Fruit fly (Drosophila melanogaster) whole organism: Measurements from ENCODE around the gene glob3.

Experiments used
- Dll ChIP-seq: fragments of >200 bp; optimal IDR thresholded peaks from 2 replicates; lab custom pipeline; 2017
- pan ChIP-seq: fragments of >200 bp; optimal IDR thresholded peaks from 2 replicates; lab custom pipeline; 2017
- psq ChIP-seq: fragments of >200 bp; optimal IDR thresholded peaks from 2 replicates; lab custom pipeline; 2017
- usp ChIP-seq: fragments of >200 bp; optimal IDR thresholded peaks from 2 replicates; lab custom pipeline; 2017; ENCODE audit warnings: missing biosample characterization, missing genetic modification characterization, mixed read lengths

DNA sequence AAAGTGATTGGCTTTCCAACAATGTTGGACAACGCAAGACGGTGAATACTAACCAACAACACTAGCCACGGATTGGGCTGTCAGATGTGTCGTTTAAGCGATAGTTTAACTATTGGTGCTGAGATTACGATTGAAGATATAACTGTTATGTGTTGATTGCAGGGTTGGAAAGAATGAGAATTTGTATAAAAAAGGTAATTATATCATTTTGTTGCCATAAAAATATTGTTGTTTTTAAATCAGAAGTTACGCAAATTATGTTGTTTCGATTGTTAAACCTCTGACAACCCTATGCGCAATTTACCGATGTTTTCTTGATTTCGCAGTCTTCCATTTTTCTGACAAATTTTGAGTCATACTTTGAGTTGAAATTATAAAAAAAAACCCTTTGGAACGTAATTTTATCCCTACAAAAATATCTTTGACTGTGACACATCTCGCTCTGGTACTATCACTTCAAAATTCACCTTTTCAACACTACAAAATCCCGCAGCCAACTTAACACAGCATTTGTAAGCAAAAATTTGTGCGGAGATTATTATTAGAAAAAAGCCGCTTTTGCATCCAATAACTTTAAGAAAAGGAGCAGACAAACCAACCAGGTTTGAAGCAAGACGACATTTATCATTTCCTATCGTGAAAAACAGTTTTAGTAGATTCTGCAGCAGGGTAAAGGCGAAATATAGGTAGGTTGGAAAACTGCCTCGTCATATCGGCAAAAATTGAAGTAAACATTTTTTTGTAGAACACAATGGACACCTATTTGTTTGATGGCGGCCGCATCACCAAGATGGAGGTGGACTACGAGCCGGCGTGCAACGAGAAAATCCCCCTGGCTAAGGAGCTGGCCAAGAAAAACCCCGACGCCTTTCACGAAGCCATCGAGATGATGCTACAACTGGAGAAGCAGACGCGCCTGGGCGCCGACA lies 40.6 kb upstream of the glob3 start, which contains the start of the genes Hat1 and Rpn5:
- TF ChIP-seq psq (lab: Kevin White, UChicago) (no peak), Dll (lab: Kevin White, UChicago) (no peak), pan (lab: Kevin White, UChicago) (no peak), usp (no peak)
